Worm (Caenorhabditis elegans): ENCODE measurements around the gene pab-2.

Gene pab-2

ce11 chrX:13558667-13559066 lies 31.5 kb upstream of the pab-2 start:
- TF ChIP-seq hlh-11 (tag; optimal IDR thresholded peaks at IDR 0.05) (peak; percentile 64), set-16 (GFP tag; IDR thresholded peaks at IDR 0.05) (peak; percentile 17; the same call in 1 of the 2 replicates), hif-1 (tag; optimal IDR thresholded peaks at IDR 0.05) (no peak), madf-9 (GFP tag; conservative IDR thresholded peaks at IDR 0.05) (no peak), ctbp-1 (GFP tag; IDR thresholded peaks at IDR 0.05) (0 out of 2 replicates have a peak, but pooled peaks have one; percentile 29), tra-1 (GFP tag; IDR thresholded peaks at IDR 0.05) (peak; percentile 45; the same call in 1 of the 2 replicates), ceh-32 (tag; optimal IDR thresholded peaks at IDR 0.05; ENCODE audit: poor library complexity) (no peak), F44E2.7 (GFP tag; IDR thresholded peaks at IDR 0.05) (no peak), duxl-1 (tag; optimal IDR thresholded peaks at IDR 0.05; ENCODE audit: poor library complexity) (no peak), zag-1 (tag; optimal IDR thresholded peaks at IDR 0.05) (no peak), T20F7.1 (GFP tag; optimal IDR thresholded peaks at IDR 0.05) (no peak), nhr-42 (GFP tag; IDR thresholded peaks at IDR 0.05) (no peak)

ce11 chrX:13556066-13556465 lies 28.9 kb upstream of the pab-2 start, which contains the start of gene glb-20:
Gene glb-20, minus strand, starts transcription at chrX:13556166.
- TF ChIP-seq daf-19 (GFP tag; conservative IDR thresholded peaks at IDR 0.05) (no peak), mxl-3 (GFP tag; optimal IDR thresholded peaks at IDR 0.05) (no peak), F26F4.8 (GFP tag; conservative IDR thresholded peaks at IDR 0.05) (no peak), lin-29 (GFP tag; IDR thresholded peaks at IDR 0.05) (no peak), ceh-82 (tag; optimal IDR thresholded peaks at IDR 0.05) (no peak), nhr-111 (GFP tag; optimal IDR thresholded peaks at IDR 0.05) (no peak), spr-3 (GFP tag; optimal IDR thresholded peaks at IDR 0.05) (no peak), zfp-3 (GFP tag; conservative IDR thresholded peaks at IDR 0.05) (no peak), php-3 (GFP tag; IDR thresholded peaks at IDR 0.05) (no peak), zip-11 (GFP tag; IDR thresholded peaks at IDR 0.05) (no peak), ces-1 (GFP tag; optimal IDR thresholded peaks at IDR 0.05) (no peak), gei-8 (GFP tag; optimal IDR thresholded peaks at IDR 0.05) (no peak), snpc-4 (tag; optimal IDR thresholded peaks at IDR 0.05) (no peak), pqm-1 (tag; optimal IDR thresholded peaks at IDR 0.05) (no peak), nhr-10 (tag; optimal IDR thresholded peaks at IDR 0.05) (no peak), egl-43 (GFP tag; IDR thresholded peaks at IDR 0.05) (no peak), spr-1 (tag; optimal IDR thresholded peaks at IDR 0.05) (no peak)

ce11 chrX:13555098-13555497 lies 27.9 kb upstream of the pab-2 start:
- TF ChIP-seq unc-62 (GFP tag; optimal IDR thresholded peaks at IDR 0.05 in 1 of 2) (peak in 1 of 2 experiments; percentile 89), unc-62 (tag; optimal IDR thresholded peaks at IDR 0.05) (no peak), F37D6.2 (tag; optimal IDR thresholded peaks at IDR 0.05) (no peak), ceh-82 (tag; optimal IDR thresholded peaks at IDR 0.05) (no peak), unc-39 (tag; optimal IDR thresholded peaks at IDR 0.05) (no peak), nhr-237 (tag; optimal IDR thresholded peaks at IDR 0.05) (no peak), tag-97 (GFP tag; IDR thresholded peaks at IDR 0.05) (no peak), snpc-4 (tag; optimal IDR thresholded peaks at IDR 0.05) (no peak), arid-1 (GFP tag; conservative IDR thresholded peaks at IDR 0.05) (no peak), zip-11 (GFP tag; IDR thresholded peaks at IDR 0.05) (no peak), lin-39 (tag; optimal IDR thresholded peaks at IDR 0.05) (no peak), vab-7 (GFP tag; IDR thresholded peaks at IDR 0.05) (no peak), aha-1 (tag) (no peak), aly-2 (tag; optimal IDR thresholded peaks at IDR 0.05) (no peak), unc-130 (GFP tag; optimal IDR thresholded peaks at IDR 0.05) (no peak), mxl-2 (GFP tag; conservative IDR thresholded peaks at IDR 0.05) (no peak), nhr-11 (tag; optimal IDR thresholded peaks at IDR 0.05) (peak; percentile 50), ces-1 (GFP tag; optimal IDR thresholded peaks at IDR 0.05) (no peak), Y48G9A.11 (GFP tag; IDR thresholded peaks at IDR 0.05) (no peak)
